Worm (Caenorhabditis elegans) whole organism, young adult: ENCODE data around the gene fbxa-72.

ENCODE experiments used
- F49E8.2 ChIP-seq: sonication (generic microtip); optimal IDR thresholded peaks from 3 replicates; lab custom pipeline; 2017; ENCODE audit warnings: missing genetic modification characterization, mild to moderate bottlenecking, missing compliant biosample characterization, antibody characterized with exemption, moderate library complexity; ENCODE audit not compliant: insufficient read depth
- lin-35 ChIP-seq, 3 experiments: fragments of 150-350 bp in 2 of 3; sonication (generic microtip) in 1 of 3; optimal IDR thresholded peaks; 2 replicates each; lab custom pipeline; 2014 to 2018; ENCODE audit warnings: missing biosample characterization in 3 of 3, missing genetic modification characterization in 3 of 3, missing genetic modification reagents in 3 of 3
- nhr-120 ChIP-seq: fragments of 200-800 bp; sonication (Bioruptor generic); IDR thresholded peaks from 2 replicates; pipeline ENCODE4 v1.3.6; 2022; ENCODE audit warnings: missing genetic modification characterization, missing compliant biosample characterization
- nhr-179 ChIP-seq: sonication (generic microtip); optimal IDR thresholded peaks from 2 replicates; lab custom pipeline; 2016; ENCODE audit warnings: mild to moderate bottlenecking, missing genetic modification characterization, missing compliant biosample characterization
- unc-62 ChIP-seq: fragments of 150-350 bp; optimal IDR thresholded peaks from 2 replicates; lab custom pipeline; 2014; ENCODE audit warnings: missing biosample characterization, missing genetic modification reagents, missing genetic modification characterization

DNA sequence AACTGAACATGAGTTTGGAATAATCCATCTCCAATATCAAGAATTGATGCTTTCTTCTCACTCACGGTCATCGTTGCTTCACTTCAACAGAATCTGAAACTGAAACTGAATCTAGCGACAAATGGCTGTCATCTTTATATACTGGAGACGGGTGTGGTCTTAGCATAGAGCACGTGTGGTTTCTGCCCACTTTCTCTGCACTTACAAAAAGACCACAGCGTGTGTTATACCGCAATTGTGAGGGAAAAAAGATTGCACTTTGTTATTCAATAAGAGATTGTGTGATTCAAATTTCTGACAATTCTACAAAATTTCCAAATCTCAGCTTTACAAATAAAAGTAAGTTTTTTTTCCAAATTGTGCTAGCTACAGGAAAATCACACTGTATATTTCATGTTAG is 30.4 kb downstream of the fbxa-72 start, which contains the start of gene F48G7.12:
- TF ChIP-seq F49E8.2 (tag; lab: Kevin White, UChicago) (no peak), nhr-120 (no peak), unc-62 (GFP tag; lab: Kevin White, UChicago) (no peak), nhr-179 (tag; lab: Kevin White, UChicago) (no peak), lin-35 (GFP tag; optimal IDR thresholded peaks at IDR 0.05; lab: Kevin White, UChicago) (no peak)
